Worm (Caenorhabditis elegans) whole organism, young adult: ENCODE data around the gene clec-73.

Experiments
- B0336.3 ChIP-seq: fragments of 200-800 bp; sonication (Bioruptor generic); IDR thresholded peaks from 2 replicates; pipeline ENCODE4 v1.3.6; 2022; ENCODE audit warnings: missing genetic modification characterization, missing compliant biosample characterization
- F23B12.7 ChIP-seq: sonication (generic microtip); optimal IDR thresholded peaks from 2 replicates; lab custom pipeline; 2017; ENCODE audit warnings: missing genetic modification characterization, mild to moderate bottlenecking, missing compliant biosample characterization, antibody characterized with exemption, moderate library complexity; ENCODE audit not compliant: insufficient read depth
- F55B11.4 ChIP-seq: sonication (generic microtip); optimal IDR thresholded peaks from 2 replicates; lab custom pipeline; 2016; ENCODE audit warnings: missing compliant biosample characterization, missing genetic modification characterization, borderline replicate concordance; ENCODE audit not compliant: insufficient read depth
- F57A8.1 ChIP-seq: fragments of 200-800 bp; sonication (Bioruptor generic); optimal IDR thresholded peaks from 2 replicates; lab custom pipeline; 2018; ENCODE audit warnings: mild to moderate bottlenecking, missing genetic modification characterization, moderate library complexity, missing compliant biosample characterization
- K12H6.12 ChIP-seq: fragments of 200-800 bp; sonication (Bioruptor generic); optimal IDR thresholded peaks from 2 replicates; lab custom pipeline; 2018; ENCODE audit warnings: mild to moderate bottlenecking, missing genetic modification characterization, missing compliant biosample characterization
- T26A5.8 ChIP-seq: sonication (generic microtip); optimal IDR thresholded peaks from 2 replicates; lab custom pipeline; 2016; ENCODE audit warnings: missing genetic modification characterization, missing compliant biosample characterization
- Y53G8AR.9 ChIP-seq: fragments of 200-800 bp; sonication (Bioruptor generic); conservative IDR thresholded peaks from 2 replicates; pipeline ENCODE4 v1.3.6; 2022; ENCODE audit warnings: missing genetic modification reagents, missing genetic modification characterization, missing compliant biosample characterization
- Y67H2A.10 ChIP-seq: fragments of 200-800 bp; sonication (Bioruptor generic); conservative IDR thresholded peaks from 2 replicates; pipeline ENCODE4 v1.3.6; 2022; ENCODE audit warnings: missing genetic modification reagents, missing genetic modification characterization, missing compliant biosample characterization
- Y95B8A.8 ChIP-seq: fragments of 200-800 bp; sonication (Bioruptor generic); IDR thresholded peaks from 2 replicates; pipeline ENCODE4 v1.3.6; 2022; ENCODE audit warnings: missing genetic modification reagents, missing genetic modification characterization, missing compliant biosample characterization
- attf-6 ChIP-seq: fragments of 200-800 bp; sonication (Bioruptor generic); IDR thresholded peaks from 2 replicates; pipeline ENCODE4 v1.3.6; 2022; ENCODE audit warnings: missing genetic modification reagents, missing genetic modification characterization, missing compliant biosample characterization
- cebp-2 ChIP-seq: fragments of 200-800 bp; sonication (Bioruptor generic); IDR thresholded peaks from 2 replicates; pipeline ENCODE4 v1.3.6; 2022; ENCODE audit warnings: missing genetic modification characterization, missing compliant biosample characterization
- ceh-100 ChIP-seq: fragments of 200-800 bp; sonication (Bioruptor generic); IDR thresholded peaks from 2 replicates; pipeline ENCODE4 v1.3.6; 2022; ENCODE audit warnings: missing genetic modification reagents, missing genetic modification characterization, missing compliant biosample characterization
- ceh-91 ChIP-seq: fragments of 200-800 bp; sonication (Bioruptor generic); IDR thresholded peaks from 2 replicates; pipeline ENCODE4 v1.3.6; 2022; ENCODE audit warnings: missing genetic modification reagents, missing genetic modification characterization, missing compliant biosample characterization
- egl-44 ChIP-seq: fragments of 200-800 bp; sonication (Bioruptor generic); IDR thresholded peaks from 2 replicates; pipeline ENCODE4 v1.3.6; 2022; ENCODE audit warnings: missing genetic modification reagents, missing genetic modification characterization, missing compliant biosample characterization
- hrde-1 ChIP-seq: sonication (generic microtip); optimal IDR thresholded peaks from 2 replicates; lab custom pipeline; 2016; ENCODE audit warnings: missing genetic modification characterization, mild to moderate bottlenecking, missing compliant biosample characterization, moderate library complexity, missing genotype, missing genetic modification reagents, borderline replicate concordance
- hsf-1 ChIP-seq: fragments of 200-800 bp; sonication (Bioruptor generic); IDR thresholded peaks from 2 replicates; pipeline ENCODE4 v1.3.6; 2022; ENCODE audit warnings: missing genetic modification reagents, missing genetic modification characterization, missing compliant biosample characterization
- let-526 ChIP-seq: fragments of 200-800 bp; sonication (Bioruptor generic); IDR thresholded peaks from 2 replicates; pipeline ENCODE4 v1.3.6; 2022; ENCODE audit warnings: missing genetic modification reagents, missing genetic modification characterization, missing compliant biosample characterization
- let-607 ChIP-seq, 2 experiments: fragments of 200-800 bp in 1 of 2; sonication (Bioruptor generic) in 1 of 2; sonication (generic microtip) in 1 of 2; optimal IDR thresholded peaks; 2 replicates each; lab custom pipeline; 2016 to 2018; ENCODE audit warnings: mild to moderate bottlenecking in 2 of 2, missing compliant biosample characterization in 2 of 2, missing genetic modification characterization in 2 of 2, moderate library complexity in 2 of 2, missing genotype in 1 of 2
- lin-35 ChIP-seq, 3 experiments: fragments of 150-350 bp in 2 of 3; sonication (generic microtip) in 1 of 3; optimal IDR thresholded peaks; 2 replicates each; lab custom pipeline; 2014 to 2018; ENCODE audit warnings: missing biosample characterization in 3 of 3, missing genetic modification characterization in 3 of 3, missing genetic modification reagents in 3 of 3
- lin-40 ChIP-seq: sonication (generic microtip); optimal IDR thresholded peaks from 2 replicates; lab custom pipeline; 2016; ENCODE audit warnings: missing genetic modification characterization, mild to moderate bottlenecking, missing compliant biosample characterization, missing genotype, missing genetic modification reagents
- madf-3 ChIP-seq: fragments of 200-800 bp; sonication (Bioruptor generic); IDR thresholded peaks from 2 replicates; pipeline ENCODE4 v1.3.6; 2022; ENCODE audit warnings: missing genetic modification reagents, missing genetic modification characterization, missing compliant biosample characterization
- madf-8 ChIP-seq: fragments of 200-800 bp; sonication (Bioruptor generic); conservative IDR thresholded peaks from 2 replicates; pipeline ENCODE4 v1.3.6; 2022; ENCODE audit warnings: missing genetic modification reagents, missing genetic modification characterization, missing compliant biosample characterization
- mcd-1 ChIP-seq: fragments of 200-800 bp; sonication (Bioruptor generic); IDR thresholded peaks from 2 replicates; pipeline ENCODE4 v1.3.6; 2022; ENCODE audit warnings: missing genetic modification reagents, missing genetic modification characterization, missing compliant biosample characterization
- mes-4 ChIP-seq: sonication (generic microtip); optimal IDR thresholded peaks from 2 replicates; lab custom pipeline; 2016; ENCODE audit warnings: missing genotype, missing genetic modification characterization, missing compliant biosample characterization
- nfyb-1 ChIP-seq: fragments of 200-800 bp; sonication (Bioruptor generic); IDR thresholded peaks from 2 replicates; pipeline ENCODE4 v1.3.6; 2022; ENCODE audit warnings: missing genetic modification reagents, missing genetic modification characterization, missing compliant biosample characterization
- nhr-80 ChIP-seq: sonication (generic microtip); optimal IDR thresholded peaks from 2 replicates; lab custom pipeline; 2016; ENCODE audit warnings: missing genetic modification characterization, missing compliant biosample characterization
- rec-8 ChIP-seq, 2 experiments: sonication (generic microtip); optimal IDR thresholded peaks; 2 replicates each; lab custom pipeline; 2016; ENCODE audit warnings: mild to moderate bottlenecking in 2 of 2, missing genetic modification characterization in 2 of 2, missing genetic modification reagents in 2 of 2, missing genotype in 2 of 2, missing biosample characterization in 1 of 2, missing compliant biosample characterization in 1 of 2, moderate library complexity in 1 of 2
- sea-2 ChIP-seq: fragments of 200-800 bp; sonication (Bioruptor generic); IDR thresholded peaks from 2 replicates; pipeline ENCODE4 v1.3.6; 2022; ENCODE audit warnings: missing genetic modification characterization, missing compliant biosample characterization
- unc-130 ChIP-seq: sonication (generic microtip); optimal IDR thresholded peaks from 2 replicates; lab custom pipeline; 2016; ENCODE audit warnings: missing genetic modification reagents, missing genetic modification characterization, missing compliant biosample characterization
- xnd-1 ChIP-seq: sonication (generic microtip); optimal IDR thresholded peaks from 2 replicates; lab custom pipeline; 2016; ENCODE audit warnings: missing genotype, missing genetic modification reagents, missing genetic modification characterization, missing compliant biosample characterization
- zfh-2 ChIP-seq: fragments of 200-800 bp; sonication (Bioruptor generic); conservative IDR thresholded peaks from 2 replicates; pipeline ENCODE4 v1.3.6; 2022; ENCODE audit warnings: missing genetic modification reagents, missing genetic modification characterization, missing compliant biosample characterization
- ztf-18 ChIP-seq: sonication (generic microtip); optimal IDR thresholded peaks from 2 replicates; lab custom pipeline; 2016; ENCODE audit warnings: missing genotype, mild to moderate bottlenecking, missing genetic modification characterization, missing compliant biosample characterization
- ztf-22 ChIP-seq: fragments of 200-800 bp; sonication (Bioruptor generic); optimal IDR thresholded peaks from 2 replicates; lab custom pipeline; 2018; ENCODE audit warnings: mild to moderate bottlenecking, missing genetic modification characterization, moderate library complexity, missing compliant biosample characterization

clec-73 gene

ce11 chrIV:3956095-3956494, at the start of gene clec-73:
Gene clec-73, minus strand, starts transcription at chrIV:3956195.
- TF ChIP-seq B0336.3 (no peak), xnd-1 (tag; lab: Kevin White, UChicago) (no peak), T26A5.8 (tag; lab: Kevin White, UChicago) (no peak), Y95B8A.8 (no peak), egl-44 (GFP tag; lab: Robert Waterston, UW) (no peak), Y53G8AR.9 (GFP tag; lab: Robert Waterston, UW) (no peak), hsf-1 (GFP tag; lab: Robert Waterston, UW) (no peak), Y67H2A.10 (GFP tag; lab: Robert Waterston, UW) (no peak), F23B12.7 (tag; lab: Kevin White, UChicago) (no peak), attf-6 (GFP tag; lab: Robert Waterston, UW) (no peak), let-526 (no peak), madf-3 (GFP tag; lab: Robert Waterston, UW) (no peak), unc-130 (no peak), nhr-80 (tag; lab: Kevin White, UChicago) (no peak), lin-40 (no peak), K12H6.12 (no peak), F57A8.1 (GFP tag; lab: Kevin White, UChicago) (no peak)

- TF ChIP-seq mes-4 (tag; lab: Kevin White, UChicago) (no peak), mcd-1 (GFP tag; lab: Robert Waterston, UW) (no peak)
These were observed 49.2 kb upstream of the clec-73 start for ce11 chrIV:4005166-4005565.

ce11 chrIV:4004221-4004620, 48.2 kb upstream of the clec-73 start:
- TF ChIP-seq ceh-91 (GFP tag; lab: Robert Waterston, UW), result no peak
- 0 out of 2 replicates have a peak, but pooled peaks have one; percentile 20 for TF ChIP-seq mcd-1 (GFP tag; lab: Robert Waterston, UW)
- no peak for TF ChIP-seq nhr-80 (tag; lab: Kevin White, UChicago)
- peak; percentile 71 for TF ChIP-seq zfh-2
- TF ChIP-seq, all 124 proteins: peak for 2

ce11 chrIV:3999662-4000061, 43.7 kb upstream of the clec-73 start:
- TF ChIP-seq nfyb-1 (GFP tag; lab: Robert Waterston, UW) (0 out of 2 replicates have a peak, but pooled peaks have one; percentile 39), let-607 (tag; optimal IDR thresholded peaks at IDR 0.05; lab: Kevin White, UChicago) (no peak), lin-35 (GFP tag; optimal IDR thresholded peaks at IDR 0.05; lab: Kevin White, UChicago) (no peak), zfh-2 (peak; percentile 49; the same call in 1 of the 2 replicates)

ce11 chrIV:3998517-3998916, 42.5 kb upstream of the clec-73 start, which contains the start of gene F47C12.8:
Gene F47C12.8, minus strand, starts transcription at chrIV:3998617.
- TF ChIP-seq F55B11.4 (tag; lab: Kevin White, UChicago) (no peak), ztf-22 (no peak), ceh-100 (GFP tag; lab: Robert Waterston, UW) (no peak), rec-8 (tag; optimal IDR thresholded peaks at IDR 0.05; lab: Kevin White, UChicago) (no peak), hrde-1 (tag; lab: Kevin White, UChicago) (no peak), cebp-2 (no peak), madf-8 (no peak), ztf-18 (tag; lab: Kevin White, UChicago) (no peak), sea-2 (GFP tag; lab: Robert Waterston, UW) (no peak)
